Fruit fly (Drosophila melanogaster): ENCODE results near the gene CG6418.

- TF ChIP-seq Adf1 (GFP tag; IDR thresholded peaks at IDR 0.05) (no peak), klu (GFP tag; IDR thresholded peaks at IDR 0.05) (no peak), D19B (GFP tag; optimal IDR thresholded peaks at IDR 0.05) (no peak), CG12236 (GFP tag; optimal IDR thresholded peaks at IDR 0.05) (no peak), CG8478 (optimal IDR thresholded peaks at IDR 0.05) (no peak), CG13624 (GFP tag; optimal IDR thresholded peaks at IDR 0.05) (no peak), sens-2 (GFP tag; IDR thresholded peaks at IDR 0.05) (no peak), onecut (GFP tag; IDR thresholded peaks at IDR 0.05) (no peak), Ssrp (tag; optimal IDR thresholded peaks at IDR 0.05) (no peak), bab2 (GFP tag; optimal IDR thresholded peaks at IDR 0.05) (no peak), ewg (GFP tag; optimal IDR thresholded peaks at IDR 0.05) (no peak)
Measured at dm6 chr3L:10845758-10846157, 33.1 kb downstream of the CG6418 start.
